Worm (Caenorhabditis elegans): Measurements from ENCODE around the gene W02H5.8.
A peak's percentile ranks its signal among the peaks of the same experiment; 100 is the strongest.

DNA sequence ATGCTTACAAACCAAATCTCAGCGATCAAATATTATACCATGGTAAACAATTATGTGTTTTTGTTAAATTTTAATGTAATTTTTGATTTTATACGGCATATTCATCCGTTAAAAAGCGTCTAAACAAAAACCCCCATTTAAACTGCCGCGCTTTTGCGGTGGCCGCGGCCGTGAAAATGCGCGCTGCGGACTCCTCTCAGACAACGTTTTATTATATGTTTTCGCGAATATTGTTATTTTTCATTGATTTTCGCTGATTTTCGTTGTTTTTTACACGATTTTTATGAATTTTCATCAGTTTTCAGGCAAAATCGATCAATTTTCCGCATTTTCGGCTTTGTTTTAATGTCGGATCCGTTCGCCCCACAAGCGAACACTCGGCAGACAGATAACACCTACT lies 13.9 kb downstream of the W02H5.8 start, which contains the start of gene W02H5.19:
- TF ChIP-seq pqm-1 (tag; optimal IDR thresholded peaks at IDR 0.05), result no peak
- TF ChIP-seq lin-39 (tag; optimal IDR thresholded peaks at IDR 0.05), result no peak
- TF ChIP-seq daf-16 (GFP tag; optimal IDR thresholded peaks at IDR 0.05), result peak; percentile 15 to 28
- peak; percentile 52 for TF ChIP-seq daf-16 (tag; optimal IDR thresholded peaks at IDR 0.05)
- TF ChIP-seq fkh-10 (GFP tag; optimal IDR thresholded peaks at IDR 0.05), result no peak
- TF ChIP-seq nhr-76 (tag; optimal IDR thresholded peaks at IDR 0.05), result no peak
- no peak for TF ChIP-seq F26F4.8 (GFP tag; conservative IDR thresholded peaks at IDR 0.05)
- no peak for TF ChIP-seq ZK546.5 (tag; optimal IDR thresholded peaks at IDR 0.05)
- no peak for TF ChIP-seq skn-1 (tag; optimal IDR thresholded peaks at IDR 0.05)
- TF ChIP-seq F10B5.3 (tag; optimal IDR thresholded peaks at IDR 0.05), result peak; percentile 67
- no peak for TF ChIP-seq snpc-4 (tag; optimal IDR thresholded peaks at IDR 0.05)
- TF ChIP-seq ces-1 (GFP tag; optimal IDR thresholded peaks at IDR 0.05), result no peak
- TF ChIP-seq unc-39 (tag; optimal IDR thresholded peaks at IDR 0.05), result no peak
